Worm (Caenorhabditis elegans) whole organism, mixed stage, embryonic: ENCODE measurements around the gene chw-1.

Source experiments
- M03D4.4 ChIP-seq: sonication (generic microtip); optimal IDR thresholded peaks from 2 replicates; lab custom pipeline; 2017; ENCODE audit warnings: mild to moderate bottlenecking, missing genetic modification characterization, missing compliant biosample characterization
- bed-3 ChIP-seq: fragments of 200-800 bp; sonication (Bioruptor generic); optimal IDR thresholded peaks from 3 replicates; lab custom pipeline; 2018; ENCODE audit warnings: mild to moderate bottlenecking, missing genetic modification characterization, moderate library complexity, missing compliant biosample characterization
- blmp-1 ChIP-seq: fragments of 150-350 bp; optimal IDR thresholded peaks from 2 replicates; lab custom pipeline; 2014; ENCODE audit warnings: missing biosample characterization, missing genetic modification characterization
- ceh-39 ChIP-seq: fragments of 150-350 bp; optimal IDR thresholded peaks from 2 replicates; lab custom pipeline; 2014; ENCODE audit warnings: missing biosample characterization, missing genetic modification characterization
- ceh-43 ChIP-seq: fragments of 200-800 bp; sonication (Bioruptor generic); optimal IDR thresholded peaks from 2 replicates; lab custom pipeline; 2018; ENCODE audit warnings: mild to moderate bottlenecking, missing genetic modification characterization, moderate library complexity, missing compliant biosample characterization
- ceh-83 ChIP-seq: fragments of 200-800 bp; sonication (Bioruptor generic); optimal IDR thresholded peaks from 2 replicates; lab custom pipeline; 2018; ENCODE audit warnings: mild to moderate bottlenecking, missing genetic modification characterization, missing compliant biosample characterization
- ces-1 ChIP-seq: fragments of 150-350 bp; optimal IDR thresholded peaks from 2 replicates; lab custom pipeline; 2014; ENCODE audit warnings: missing biosample characterization, missing genetic modification reagents, missing genetic modification characterization
- cnd-1 ChIP-seq: fragments of 200-800 bp; sonication (Bioruptor generic); optimal IDR thresholded peaks from 2 replicates; lab custom pipeline; 2018; ENCODE audit warnings: mild to moderate bottlenecking, missing genetic modification characterization, missing compliant biosample characterization
- elt-1 ChIP-seq: sonication (generic microtip); optimal IDR thresholded peaks from 2 replicates; lab custom pipeline; 2017; ENCODE audit warnings: missing genetic modification characterization, mild to moderate bottlenecking, missing compliant biosample characterization, antibody characterized with exemption, moderate library complexity, borderline replicate concordance; ENCODE audit not compliant: insufficient read depth
- elt-3 ChIP-seq: fragments of 150-350 bp; optimal IDR thresholded peaks from 2 replicates; lab custom pipeline; 2014; ENCODE audit warnings: missing biosample characterization, missing genetic modification characterization
- ham-2 ChIP-seq: fragments of 200-800 bp; sonication (Bioruptor generic); optimal IDR thresholded peaks from 2 replicates; lab custom pipeline; 2018; ENCODE audit warnings: mild to moderate bottlenecking, missing genetic modification characterization, missing compliant biosample characterization
- hlh-1 ChIP-seq: fragments of 150-350 bp; optimal IDR thresholded peaks from 2 replicates; lab custom pipeline; 2014; ENCODE audit warnings: missing biosample characterization, missing genetic modification reagents, missing genetic modification characterization
- lin-13 ChIP-seq: fragments of 150-350 bp; optimal IDR thresholded peaks from 2 replicates; lab custom pipeline; 2014; ENCODE audit warnings: missing biosample characterization, missing genetic modification characterization
- lin-32 ChIP-seq: fragments of 200-800 bp; sonication (Bioruptor generic); optimal IDR thresholded peaks from 2 replicates; lab custom pipeline; 2018; ENCODE audit warnings: mild to moderate bottlenecking, missing genetic modification characterization, missing compliant biosample characterization
- lsy-2 ChIP-seq: fragments of 150-350 bp; optimal IDR thresholded peaks from 2 replicates; lab custom pipeline; 2014; ENCODE audit warnings: missing biosample characterization, missing genetic modification characterization
- mab-5 ChIP-seq: fragments of 150-350 bp; optimal IDR thresholded peaks from 2 replicates; lab custom pipeline; 2014; ENCODE audit warnings: missing biosample characterization, missing genetic modification characterization
- mep-1 ChIP-seq: fragments of 150-350 bp; optimal IDR thresholded peaks from 2 replicates; lab custom pipeline; 2017; ENCODE audit warnings: missing biosample characterization, missing genetic modification reagents, missing genetic modification characterization, inconsistent platforms
- mls-2 ChIP-seq: sonication (generic microtip); optimal IDR thresholded peaks from 2 replicates; lab custom pipeline; 2016; ENCODE audit warnings: mild to moderate bottlenecking, missing genetic modification characterization, moderate library complexity, missing compliant biosample characterization
- nhr-12 ChIP-seq: fragments of 150-350 bp; optimal IDR thresholded peaks from 2 replicates; lab custom pipeline; 2014; ENCODE audit warnings: missing biosample characterization, missing genetic modification characterization
- nhr-2 ChIP-seq: fragments of 150-350 bp; optimal IDR thresholded peaks from 2 replicates; lab custom pipeline; 2014; ENCODE audit warnings: missing biosample characterization, missing genetic modification characterization
- nhr-237 ChIP-seq: fragments of 150-350 bp; optimal IDR thresholded peaks from 2 replicates; lab custom pipeline; 2014; ENCODE audit warnings: missing biosample characterization, missing genetic modification characterization
- nhr-28 ChIP-seq: fragments of 150-350 bp; optimal IDR thresholded peaks from 2 replicates; lab custom pipeline; 2014; ENCODE audit warnings: missing biosample characterization, missing genetic modification characterization
- nhr-76 ChIP-seq: sonication (generic microtip); optimal IDR thresholded peaks from 2 replicates; lab custom pipeline; 2017; ENCODE audit warnings: missing biosample characterization, missing genetic modification characterization
- pha-4 ChIP-seq: fragments of 150-350 bp; optimal IDR thresholded peaks from 2 replicates; lab custom pipeline; 2018; ENCODE audit warnings: missing biosample characterization, missing genetic modification reagents, missing genetic modification characterization
- sem-2 ChIP-seq: fragments of 200-800 bp; sonication (Bioruptor generic); optimal IDR thresholded peaks from 2 replicates; lab custom pipeline; 2018; ENCODE audit warnings: mild to moderate bottlenecking, missing genetic modification characterization, missing compliant biosample characterization
- snpc-4 ChIP-seq: fragments of 150-350 bp; optimal IDR thresholded peaks from 2 replicates; lab custom pipeline; 2014; ENCODE audit warnings: missing biosample characterization, missing genetic modification characterization
- sptf-1 ChIP-seq: sonication (generic microtip); optimal IDR thresholded peaks from 2 replicates; lab custom pipeline; 2017; ENCODE audit warnings: mild to moderate bottlenecking, missing genetic modification characterization, moderate library complexity, missing compliant biosample characterization
- tbx-8 ChIP-seq: fragments of 200-800 bp; sonication (Bioruptor generic); optimal IDR thresholded peaks from 2 replicates; lab custom pipeline; 2018; ENCODE audit warnings: mild to moderate bottlenecking, missing genetic modification characterization, moderate library complexity, missing compliant biosample characterization
- unc-120 ChIP-seq: sonication (generic microtip); optimal IDR thresholded peaks from 2 replicates; lab custom pipeline; 2017; ENCODE audit warnings: missing genetic modification characterization, missing compliant biosample characterization; ENCODE audit not compliant: poor library complexity, severe bottlenecking
- unc-39 ChIP-seq: fragments of 150-350 bp; optimal IDR thresholded peaks from 2 replicates; lab custom pipeline; 2014; ENCODE audit warnings: missing biosample characterization, missing genetic modification characterization
- zip-8 ChIP-seq: fragments of 150-350 bp; optimal IDR thresholded peaks from 2 replicates; lab custom pipeline; 2014; ENCODE audit warnings: missing biosample characterization, missing genetic modification characterization
- ztf-11 ChIP-seq: fragments of 150-350 bp; optimal IDR thresholded peaks from 2 replicates; lab custom pipeline; 2014; ENCODE audit warnings: missing biosample characterization, missing genetic modification characterization

chw-1 gene

DNA sequence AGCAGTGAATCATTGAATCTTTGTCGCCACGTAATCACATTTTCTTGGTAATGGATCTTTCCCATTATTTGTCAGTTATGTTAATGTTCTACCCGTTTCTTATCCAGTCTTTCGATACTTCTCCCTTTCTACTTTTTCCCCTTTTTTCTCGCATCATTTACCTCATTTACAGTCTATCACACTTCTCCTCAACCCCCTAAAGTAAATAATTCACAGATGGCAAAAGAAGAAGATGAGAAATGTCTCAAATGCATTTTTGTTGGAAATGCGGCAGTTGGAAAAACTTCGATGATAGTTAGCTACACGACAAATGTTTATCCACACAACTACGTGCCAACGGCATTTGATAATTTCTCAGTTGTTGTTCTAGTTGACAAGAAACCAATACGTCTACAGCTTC lies at the start of gene chw-1:
Gene chw-1 (plus strand): TSS at position 217 of the 400 bp plus-strand sequence.
- TF ChIP-seq hlh-1 (no peak), ceh-43 (GFP tag; lab: Kevin White, UChicago) (no peak), ztf-11 (tag; lab: Kevin White, UChicago) (no peak), zip-8 (no peak), mep-1 (no peak), mab-5 (tag; lab: Kevin White, UChicago) (no peak), lin-32 (no peak), bed-3 (GFP tag; lab: Kevin White, UChicago) (no peak), nhr-2 (tag; lab: Kevin White, UChicago) (no peak), tbx-8 (GFP tag; lab: Kevin White, UChicago) (no peak), sptf-1 (tag; lab: Kevin White, UChicago) (no peak), nhr-237 (no peak)

DNA sequence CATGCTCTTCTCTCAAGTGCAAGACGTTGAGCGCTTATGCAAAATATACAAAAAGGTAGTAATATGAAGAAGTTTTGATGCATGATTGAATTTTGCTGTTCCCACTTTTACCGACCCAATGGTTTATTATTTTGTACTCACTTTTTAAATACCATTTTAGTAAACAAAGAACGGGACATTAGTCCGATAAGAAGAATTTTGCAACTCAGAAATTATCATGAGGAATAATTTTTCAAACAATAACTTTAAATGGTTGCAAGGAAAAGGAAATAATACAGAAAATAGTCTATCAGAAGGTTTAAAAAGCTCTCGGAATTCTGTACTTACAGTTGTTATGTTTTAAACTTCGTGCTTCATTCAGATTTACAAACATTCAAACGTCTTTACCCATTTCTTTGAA lies 47.5 kb upstream of the chw-1 start, which contains the start of gene F15H10.9:
Gene F15H10.9 (minus strand): TSS at position 101 of the 400 bp plus-strand sequence.
- TF ChIP-seq ceh-83 (GFP tag; lab: Kevin White, UChicago) (no peak), unc-120 (tag; lab: Kevin White, UChicago) (no peak), bed-3 (GFP tag; lab: Kevin White, UChicago) (no peak), nhr-28 (tag; lab: Kevin White, UChicago) (no peak), mab-5 (tag; lab: Kevin White, UChicago) (no peak), blmp-1 (tag; lab: Kevin White, UChicago) (no peak), snpc-4 (no peak), ceh-39 (no peak), tbx-8 (GFP tag; lab: Kevin White, UChicago) (no peak), ceh-43 (GFP tag; lab: Kevin White, UChicago) (no peak)

DNA sequence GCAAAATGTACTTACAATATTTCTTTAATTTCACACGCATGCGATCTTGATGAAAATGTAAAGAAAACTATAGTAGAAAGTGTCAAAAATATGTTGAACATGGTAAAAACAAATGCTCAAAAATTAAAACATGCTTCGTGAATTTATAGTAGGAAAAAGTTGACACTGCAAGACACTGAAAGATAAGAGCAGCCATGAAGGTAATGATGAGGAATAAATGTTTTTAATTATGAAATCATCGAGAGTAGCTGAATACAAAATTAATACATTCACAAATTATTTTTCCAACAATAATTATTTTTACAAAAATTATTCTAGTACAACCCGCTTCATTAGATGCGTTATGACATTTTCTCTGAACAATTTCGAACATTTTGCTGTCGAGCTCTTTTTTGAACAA lies 45.2 kb upstream of the chw-1 start, which contains the start of gene F15H10.10:
Gene F15H10.10 (minus strand): TSS at position 101 of the 400 bp plus-strand sequence.
- TF ChIP-seq elt-3 (tag; lab: Kevin White, UChicago) (no peak), M03D4.4 (tag; lab: Kevin White, UChicago) (no peak), zip-8 (no peak), ham-2 (no peak), ztf-11 (tag; lab: Kevin White, UChicago) (no peak), pha-4 (tag; lab: Kevin White, UChicago) (no peak), sptf-1 (tag; lab: Kevin White, UChicago) (no peak), lin-13 (tag; lab: Kevin White, UChicago) (no peak), nhr-28 (tag; lab: Kevin White, UChicago) (no peak), unc-120 (tag; lab: Kevin White, UChicago) (no peak), ces-1 (GFP tag; lab: Kevin White, UChicago) (no peak), unc-39 (tag; lab: Kevin White, UChicago) (no peak), mls-2 (tag; lab: Kevin White, UChicago) (no peak), mab-5 (tag; lab: Kevin White, UChicago) (no peak), nhr-237 (no peak), tbx-8 (GFP tag; lab: Kevin White, UChicago) (no peak), lin-32 (no peak), cnd-1 (tag; lab: Kevin White, UChicago) (no peak), bed-3 (GFP tag; lab: Kevin White, UChicago) (no peak), elt-1 (tag; lab: Kevin White, UChicago) (no peak)

DNA sequence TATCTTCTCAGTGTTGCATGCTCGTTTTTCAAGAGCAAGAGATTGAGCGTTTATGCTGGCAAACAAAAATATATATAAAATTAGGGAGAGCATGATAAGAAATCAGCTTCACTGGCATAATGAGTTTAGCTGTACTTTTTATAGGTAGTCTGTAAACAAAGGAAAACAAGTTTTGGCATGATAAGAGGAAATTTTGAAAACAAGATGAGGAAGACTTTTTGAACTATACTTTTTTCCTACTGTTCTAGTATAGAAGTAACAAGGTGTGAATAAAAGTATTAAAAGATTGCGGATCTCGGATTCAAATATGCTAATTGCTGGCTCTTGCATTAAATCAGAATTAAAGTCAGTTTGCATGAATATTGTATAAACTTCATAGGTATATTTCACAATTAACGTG lies 43.1 kb upstream of the chw-1 start, which contains the start of gene F15H10.5:
Gene F15H10.5 (minus strand): TSS at position 101 of the 400 bp plus-strand sequence.
- no peak for TF ChIP-seq ceh-83 (GFP tag; lab: Kevin White, UChicago)
- TF ChIP-seq zip-8: no peak
- TF ChIP-seq ztf-11 (tag; lab: Kevin White, UChicago): no peak
- TF ChIP-seq elt-3 (tag; lab: Kevin White, UChicago): no peak
- TF ChIP-seq lsy-2 (tag; lab: Kevin White, UChicago): no peak
- TF ChIP-seq M03D4.4 (tag; lab: Kevin White, UChicago): no peak
- TF ChIP-seq snpc-4: no peak
- TF ChIP-seq sptf-1 (tag; lab: Kevin White, UChicago): no peak
- no peak for TF ChIP-seq bed-3 (GFP tag; lab: Kevin White, UChicago)
- no peak for TF ChIP-seq hlh-1
- no peak for TF ChIP-seq ceh-43 (GFP tag; lab: Kevin White, UChicago)
- TF ChIP-seq, all 35 proteins: peak for 0

DNA sequence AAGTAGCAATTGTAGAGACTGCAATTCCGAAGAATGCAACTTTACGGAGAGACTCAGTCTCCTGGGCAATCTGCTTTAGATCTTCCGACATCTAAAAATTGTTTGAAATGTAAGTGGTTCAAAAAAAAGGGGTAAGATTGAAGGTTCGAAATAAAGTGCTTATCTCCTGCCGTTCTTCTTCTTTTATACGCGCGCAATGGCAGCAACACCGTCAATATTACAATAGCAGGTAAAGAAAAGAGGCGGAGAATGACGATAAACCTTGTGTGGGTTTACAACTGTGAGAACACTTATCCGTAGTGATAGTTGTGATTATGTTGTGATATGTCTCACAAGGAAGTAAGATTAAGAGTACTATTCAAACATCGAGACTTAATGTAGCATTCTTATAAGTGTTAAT lies 40.3 kb upstream of the chw-1 start, which contains the start of gene col-13:
Gene col-13 (minus strand): TSS at position 101 of the 400 bp plus-strand sequence.
- TF ChIP-seq ces-1 (GFP tag; lab: Kevin White, UChicago) (no peak), lin-32 (no peak), bed-3 (GFP tag; lab: Kevin White, UChicago) (no peak), unc-120 (tag; lab: Kevin White, UChicago) (no peak), unc-39 (tag; lab: Kevin White, UChicago) (no peak), ceh-43 (GFP tag; lab: Kevin White, UChicago) (no peak), nhr-12 (tag; lab: Kevin White, UChicago) (no peak), nhr-76 (no peak), mab-5 (tag; lab: Kevin White, UChicago) (no peak), snpc-4 (no peak), hlh-1 (no peak), ceh-39 (no peak), sem-2 (GFP tag; lab: Kevin White, UChicago) (no peak), cnd-1 (tag; lab: Kevin White, UChicago) (no peak), lsy-2 (tag; lab: Kevin White, UChicago) (no peak), elt-1 (tag; lab: Kevin White, UChicago) (no peak)
